Fruit fly (Drosophila melanogaster): ENCODE results near the gene CG18178.

Gene CG18178

DNA sequence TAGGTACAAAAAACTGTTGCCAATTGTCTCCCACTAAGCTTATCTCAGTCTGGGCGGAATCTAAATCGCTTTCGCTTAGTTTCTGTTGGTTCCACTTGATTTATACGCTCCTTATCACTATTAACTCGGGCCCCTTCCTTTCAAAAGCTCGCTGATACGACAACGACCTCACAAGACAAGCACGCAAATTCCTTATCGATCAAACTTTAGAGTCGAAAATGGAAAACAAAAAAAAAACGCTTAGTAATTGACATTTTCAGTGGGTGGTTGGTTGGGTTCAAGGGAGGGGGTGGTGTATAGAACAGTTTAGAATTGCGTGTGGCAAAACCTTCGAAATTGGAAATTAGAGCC lies 27.5 kb downstream of the CG18178 start:
- TF ChIP-seq salr (GFP tag; optimal IDR thresholded peaks at IDR 0.05) (no peak), CG8319 (GFP tag; optimal IDR thresholded peaks at IDR 0.05) (no peak), Lpt (GFP tag; optimal IDR thresholded peaks at IDR 0.05) (no peak), CG6276 (GFP tag; optimal IDR thresholded peaks at IDR 0.05) (no peak), CG10669 (GFP tag; optimal IDR thresholded peaks at IDR 0.05) (no peak), svp (GFP tag) (no peak), vri (GFP tag; optimal IDR thresholded peaks at IDR 0.05) (no peak), CG11902 (GFP tag; optimal IDR thresholded peaks at IDR 0.05) (no peak), Blimp-1 (GFP tag; optimal IDR thresholded peaks at IDR 0.05) (no peak), CG11294 (GFP tag; IDR thresholded peaks at IDR 0.05) (no peak), fd59A (GFP tag; optimal IDR thresholded peaks at IDR 0.05) (no peak), achi (GFP tag; optimal IDR thresholded peaks at IDR 0.05) (no peak), CG8632 (GFP tag; optimal IDR thresholded peaks at IDR 0.05) (no peak), CG3919 (GFP tag; optimal IDR thresholded peaks at IDR 0.05) (no peak), CG7368 (GFP tag; optimal IDR thresholded peaks at IDR 0.05) (no peak), spab (GFP tag; optimal IDR thresholded peaks at IDR 0.05) (no peak), CG9139 (GFP tag; optimal IDR thresholded peaks at IDR 0.05) (no peak)

DNA sequence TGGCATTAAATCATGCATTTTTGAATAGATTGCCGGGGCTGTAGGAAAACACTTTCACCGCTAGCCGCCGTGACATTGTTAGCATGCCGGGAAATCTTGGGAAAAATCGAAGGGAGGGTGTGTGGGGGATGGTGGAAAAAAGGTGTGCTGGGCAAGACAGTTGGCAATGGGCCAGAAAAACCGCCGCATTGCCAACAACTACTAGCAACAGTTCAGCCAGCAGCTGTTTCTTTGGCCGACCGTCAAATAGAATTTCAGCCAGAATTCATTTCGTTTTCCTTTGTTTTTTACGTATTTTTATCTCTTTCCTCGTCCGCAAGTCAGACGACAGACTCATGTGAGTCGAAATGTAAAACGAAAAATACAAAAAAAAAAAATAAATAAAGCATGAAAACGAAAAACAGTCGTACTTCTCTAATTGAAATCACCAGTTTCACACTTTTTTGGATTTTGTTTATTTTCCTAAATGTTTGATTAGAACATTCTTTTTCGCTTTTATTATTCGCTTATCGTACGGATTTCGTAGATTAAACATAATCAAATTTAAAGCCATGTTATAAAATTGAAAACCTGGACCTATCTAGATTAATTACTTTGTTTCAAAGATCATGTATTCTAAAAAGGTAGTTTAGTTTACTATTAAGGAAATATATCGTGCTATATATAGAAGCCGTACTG lies 28.0 kb downstream of the CG18178 start:
- TF ChIP-seq CG1621 (tag; optimal IDR thresholded peaks at IDR 0.05) (no peak), CG8119 (GFP tag; IDR thresholded peaks at IDR 0.05) (peak; percentile 54; the same call in 2 of the 3 replicates), CG32006 (GFP tag; optimal IDR thresholded peaks at IDR 0.05) (no peak), lz (GFP tag; optimal IDR thresholded peaks at IDR 0.05) (peak; percentile 12), topi (GFP tag; optimal IDR thresholded peaks at IDR 0.05) (peak; percentile 38), CG4318 (GFP tag; optimal IDR thresholded peaks at IDR 0.05) (no peak), CG15336 (GFP tag; IDR thresholded peaks at IDR 0.05) (peak; percentile 43), fkh (GFP tag; optimal IDR thresholded peaks at IDR 0.05) (no peak), CG6854 (GFP tag; optimal IDR thresholded peaks at IDR 0.05) (no peak), CG6808 (GFP tag; optimal IDR thresholded peaks at IDR 0.05) (no peak), CG11294 (GFP tag; IDR thresholded peaks at IDR 0.05) (no peak), CG6276 (GFP tag; optimal IDR thresholded peaks at IDR 0.05) (peak; percentile 58), acj6 (GFP tag; optimal IDR thresholded peaks at IDR 0.05) (peak; percentile 12), Sox14 (GFP tag; optimal IDR thresholded peaks at IDR 0.05) (peak; percentile 0), esn (GFP tag; optimal IDR thresholded peaks at IDR 0.05) (peak; percentile 31), Eip78C (GFP tag) (peak; percentile 52), Met (GFP tag; optimal IDR thresholded peaks at IDR 0.05) (peak; percentile 47), Hr4 (GFP tag; optimal IDR thresholded peaks at IDR 0.05) (peak; percentile 64), cyc (GFP tag; optimal IDR thresholded peaks at IDR 0.05) (no peak), OdsH (GFP tag; optimal IDR thresholded peaks at IDR 0.05) (peak; percentile 5), Ets21C (GFP tag; optimal IDR thresholded peaks at IDR 0.05) (peak; percentile 38), Hr38 (GFP tag; optimal IDR thresholded peaks at IDR 0.05) (no peak), CG31627 (GFP tag; optimal IDR thresholded peaks at IDR 0.05) (peak; percentile 22), eg (GFP tag; IDR thresholded peaks at IDR 0.05) (0 out of 3 replicates have a peak, but pooled peaks have one; percentile 44), net (GFP tag; optimal IDR thresholded peaks at IDR 0.05) (peak; percentile 43), CG6792 (GFP tag; optimal IDR thresholded peaks at IDR 0.05) (no peak), Hr39 (GFP tag; optimal IDR thresholded peaks at IDR 0.05) (peak; percentile 17)
